Worm (Caenorhabditis elegans) whole organism, midembryonic: ENCODE measurements around the gene K05F6.14.

ENCODE experiments used
- T22C8.4 ChIP-seq: fragments of 200-800 bp; sonication (Bioruptor generic); IDR thresholded peaks from 2 replicates; pipeline ENCODE4 v1.3.6; 2022; ENCODE audit warnings: missing genetic modification characterization, missing compliant biosample characterization
- ztf-29 ChIP-seq: fragments of 200-800 bp; sonication (Bioruptor generic); IDR thresholded peaks from 2 replicates; pipeline ENCODE4 v1.3.6; 2022; ENCODE audit warnings: missing genetic modification reagents, missing genetic modification characterization, missing compliant biosample characterization

DNA sequence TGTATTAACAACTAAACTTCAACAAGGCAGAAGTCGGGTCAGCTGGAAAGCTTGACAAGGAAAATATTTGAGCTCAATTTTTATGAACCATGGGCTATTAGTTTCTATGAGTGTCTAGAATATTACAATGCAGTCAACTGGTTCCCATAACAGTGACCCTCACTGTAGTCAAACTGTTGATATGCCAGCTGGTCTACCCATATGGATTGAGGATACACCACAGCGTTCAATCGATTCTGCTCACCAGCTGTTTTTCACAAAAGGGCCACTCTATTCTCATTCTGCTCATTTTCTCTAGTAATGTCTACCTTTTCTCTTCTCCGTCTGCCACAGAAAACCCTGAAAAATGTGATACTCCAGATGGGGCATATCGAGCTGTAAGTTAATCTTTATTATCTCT is 24.6 kb upstream of the K05F6.14 start, which contains the start of gene fbxb-42:
- TF ChIP-seq T22C8.4 (GFP tag; lab: Robert Waterston, UW) (no peak), ztf-29 (no peak)
